Worm (Caenorhabditis elegans) whole organism, L1 larva: ENCODE measurements around the gene F26G1.3.

Experiments
- C04F5.9 ChIP-seq: sonication (generic microtip); optimal IDR thresholded peaks from 2 replicates; lab custom pipeline; 2016; ENCODE audit warnings: missing genetic modification characterization, missing compliant biosample characterization
- F16B12.6 ChIP-seq: fragments of 150-350 bp; optimal IDR thresholded peaks from 2 replicates; lab custom pipeline; 2014; ENCODE audit warnings: missing biosample characterization, missing genetic modification characterization
- blmp-1 ChIP-seq: fragments of 150-350 bp; optimal IDR thresholded peaks from 2 replicates; lab custom pipeline; 2014; ENCODE audit warnings: missing biosample characterization, missing genetic modification characterization
- ceh-8 ChIP-seq: fragments of 200-800 bp; sonication (Bioruptor generic); optimal IDR thresholded peaks from 2 replicates; lab custom pipeline; 2018; ENCODE audit warnings: mild to moderate bottlenecking, missing genetic modification characterization, moderate library complexity, missing compliant biosample characterization
- ceh-88 ChIP-seq: fragments of 200-800 bp; sonication (Bioruptor generic); IDR thresholded peaks from 2 replicates; pipeline ENCODE4 v1.3.6; 2022; ENCODE audit warnings: missing genetic modification characterization, missing compliant biosample characterization
- ceh-90 ChIP-seq: sonication (generic microtip); optimal IDR thresholded peaks from 2 replicates; lab custom pipeline; 2016; ENCODE audit warnings: missing genetic modification characterization, missing compliant biosample characterization
- ces-1 ChIP-seq: fragments of 150-350 bp; optimal IDR thresholded peaks from 2 replicates; lab custom pipeline; 2014; ENCODE audit warnings: missing biosample characterization, missing genetic modification reagents, missing genetic modification characterization
- dsc-1 ChIP-seq: sonication (generic microtip); optimal IDR thresholded peaks from 2 replicates; lab custom pipeline; 2016; ENCODE audit warnings: mild to moderate bottlenecking, missing genetic modification characterization, missing compliant biosample characterization
- efl-1 ChIP-seq, 4 experiments: fragments of 150-350 bp; optimal IDR thresholded peaks in 3 of 4; peaks in 1 of 4; 1 replicate in 1 of 4; 2 replicates in 3 of 4; lab custom pipeline; 2014; ENCODE audit warnings: missing biosample characterization in 2 of 4, missing genetic modification characterization in 2 of 4, missing genetic modification reagents in 2 of 4
- efl-3 ChIP-seq: fragments of 200-800 bp; sonication (Bioruptor generic); optimal IDR thresholded peaks from 2 replicates; lab custom pipeline; 2018; ENCODE audit warnings: mild to moderate bottlenecking, missing genetic modification characterization, missing compliant biosample characterization
- egl-13 ChIP-seq: sonication (generic microtip); optimal IDR thresholded peaks from 2 replicates; lab custom pipeline; 2016; ENCODE audit warnings: missing genotype, missing genetic modification reagents, missing genetic modification characterization, missing compliant biosample characterization
- egl-27 ChIP-seq, 2 experiments: fragments of 150-350 bp in 1 of 2; sonication (generic microtip); optimal IDR thresholded peaks; 3 replicates each; lab custom pipeline; 2017 to 2018; ENCODE audit warnings: missing biosample characterization in 2 of 2, missing genetic modification characterization in 2 of 2, missing genetic modification reagents in 2 of 2
- elt-3 ChIP-seq, 6 experiments: fragments of 150-350 bp in 1 of 6; sonication (generic microtip); optimal IDR thresholded peaks; 2 replicates each; lab custom pipeline; 2017 to 2018; ENCODE audit warnings: missing biosample characterization in 6 of 6, missing genetic modification characterization in 6 of 6, inconsistent platforms in 1 of 6
- fkh-10 ChIP-seq: sonication (generic microtip); optimal IDR thresholded peaks from 2 replicates; lab custom pipeline; 2017; ENCODE audit warnings: missing biosample characterization, missing genetic modification reagents, missing genetic modification characterization
- hlh-17 ChIP-seq: fragments of 200-800 bp; sonication (Bioruptor generic); optimal IDR thresholded peaks from 2 replicates; lab custom pipeline; 2018; ENCODE audit warnings: missing genetic modification characterization, mild to moderate bottlenecking, missing compliant biosample characterization, moderate library complexity, borderline replicate concordance
- irx-1 ChIP-seq: sonication (generic microtip); optimal IDR thresholded peaks from 2 replicates; lab custom pipeline; 2016; ENCODE audit warnings: missing genetic modification characterization, missing compliant biosample characterization
- lin-14 ChIP-seq: fragments of 200-800 bp; sonication (Bioruptor generic); optimal IDR thresholded peaks from 2 replicates; lab custom pipeline; 2018; ENCODE audit warnings: mild to moderate bottlenecking, missing genetic modification characterization, moderate library complexity, missing compliant biosample characterization
- lin-35 ChIP-seq, 2 experiments: fragments of 150-350 bp; optimal IDR thresholded peaks; 2 replicates each; lab custom pipeline; 2014; ENCODE audit warnings: missing biosample characterization in 2 of 2, missing genetic modification characterization in 2 of 2, missing genetic modification reagents in 2 of 2
- lsy-2 ChIP-seq, 2 experiments: fragments of 150-350 bp; optimal IDR thresholded peaks; 2 replicates each; lab custom pipeline; 2014; ENCODE audit warnings: missing biosample characterization in 2 of 2, missing genetic modification characterization in 2 of 2
- mab-9 ChIP-seq: fragments of 200-800 bp; sonication (Bioruptor generic); IDR thresholded peaks from 2 replicates; pipeline ENCODE4 v1.3.6; 2022; ENCODE audit warnings: missing genetic modification reagents, missing genetic modification characterization, missing compliant biosample characterization
- mdl-1 ChIP-seq, 2 experiments: fragments of 150-350 bp; optimal IDR thresholded peaks; 2 replicates each; lab custom pipeline; 2014 to 2017; ENCODE audit warnings: missing biosample characterization in 2 of 2, missing genetic modification characterization in 2 of 2, inconsistent platforms in 1 of 2
- mep-1 ChIP-seq: fragments of 150-350 bp; optimal IDR thresholded peaks from 2 replicates; lab custom pipeline; 2014; ENCODE audit warnings: missing biosample characterization, missing genetic modification characterization
- nhr-11 ChIP-seq: fragments of 150-350 bp; optimal IDR thresholded peaks from 2 replicates; lab custom pipeline; 2014; ENCODE audit warnings: missing biosample characterization, missing genetic modification characterization
- nhr-20 ChIP-seq: sonication (generic microtip); optimal IDR thresholded peaks from 2 replicates; lab custom pipeline; 2016; ENCODE audit warnings: mild to moderate bottlenecking, missing genetic modification characterization, missing compliant biosample characterization
- nhr-47 ChIP-seq: sonication (generic microtip); optimal IDR thresholded peaks from 2 replicates; lab custom pipeline; 2016; ENCODE audit warnings: mild to moderate bottlenecking, missing genetic modification characterization, moderate library complexity, missing compliant biosample characterization
- nhr-71 ChIP-seq: sonication (generic microtip); optimal IDR thresholded peaks from 2 replicates; lab custom pipeline; 2016; ENCODE audit warnings: mild to moderate bottlenecking, missing genetic modification characterization, moderate library complexity, missing compliant biosample characterization
- nhr-85 ChIP-seq: sonication (generic microtip); peaks from one replicate; lab custom pipeline; 2016; ENCODE audit warnings: missing genetic modification characterization, inconsistent platforms, missing compliant biosample characterization
- pag-3 ChIP-seq: sonication (generic microtip); optimal IDR thresholded peaks from 2 replicates; lab custom pipeline; 2017; ENCODE audit warnings: missing genetic modification characterization, mild to moderate bottlenecking, missing compliant biosample characterization, antibody characterized with exemption, borderline replicate concordance; ENCODE audit not compliant: insufficient read depth
- pax-3 ChIP-seq: fragments of 200-800 bp; sonication (Bioruptor generic); optimal IDR thresholded peaks from 2 replicates; lab custom pipeline; 2018; ENCODE audit warnings: mild to moderate bottlenecking, missing genetic modification characterization, moderate library complexity, missing compliant biosample characterization
- rnt-1 ChIP-seq: sonication (generic microtip); optimal IDR thresholded peaks from 2 replicates; lab custom pipeline; 2016; ENCODE audit warnings: mild to moderate bottlenecking, missing genetic modification characterization, moderate library complexity, missing compliant biosample characterization
- skn-1 ChIP-seq: fragments of 150-350 bp; optimal IDR thresholded peaks from 2 replicates; lab custom pipeline; 2014; ENCODE audit warnings: missing biosample characterization, missing genetic modification characterization
- snpc-4 ChIP-seq: fragments of 150-350 bp; optimal IDR thresholded peaks from 2 replicates; lab custom pipeline; 2014; ENCODE audit warnings: missing biosample characterization, missing genetic modification characterization
- snu-23 ChIP-seq: sonication (generic microtip); optimal IDR thresholded peaks from 2 replicates; lab custom pipeline; 2016; ENCODE audit warnings: missing genetic modification characterization, missing compliant biosample characterization
- sox-4 ChIP-seq: sonication (generic microtip); optimal IDR thresholded peaks from 2 replicates; lab custom pipeline; 2016; ENCODE audit warnings: missing genetic modification characterization, missing compliant biosample characterization
- sptf-1 ChIP-seq: fragments of 150-350 bp; optimal IDR thresholded peaks from 2 replicates; lab custom pipeline; 2014; ENCODE audit warnings: missing biosample characterization, missing genetic modification characterization
- unc-62 ChIP-seq: fragments of 150-350 bp; optimal IDR thresholded peaks from 2 replicates; lab custom pipeline; 2014; ENCODE audit warnings: missing biosample characterization, missing genetic modification reagents, missing genetic modification characterization
- unc-98 ChIP-seq: fragments of 200-800 bp; sonication (Bioruptor generic); IDR thresholded peaks from 2 replicates; pipeline ENCODE4 v1.3.6; 2022; ENCODE audit warnings: missing genetic modification characterization, missing compliant biosample characterization
- vab-15 ChIP-seq: sonication (generic microtip); optimal IDR thresholded peaks from 2 replicates; lab custom pipeline; 2017; ENCODE audit warnings: missing genotype, mild to moderate bottlenecking, missing genetic modification characterization, missing compliant biosample characterization
- zag-1 ChIP-seq: fragments of 150-350 bp; optimal IDR thresholded peaks from 2 replicates; lab custom pipeline; 2014; ENCODE audit warnings: missing biosample characterization, missing genetic modification characterization

Gene F26G1.3

DNA sequence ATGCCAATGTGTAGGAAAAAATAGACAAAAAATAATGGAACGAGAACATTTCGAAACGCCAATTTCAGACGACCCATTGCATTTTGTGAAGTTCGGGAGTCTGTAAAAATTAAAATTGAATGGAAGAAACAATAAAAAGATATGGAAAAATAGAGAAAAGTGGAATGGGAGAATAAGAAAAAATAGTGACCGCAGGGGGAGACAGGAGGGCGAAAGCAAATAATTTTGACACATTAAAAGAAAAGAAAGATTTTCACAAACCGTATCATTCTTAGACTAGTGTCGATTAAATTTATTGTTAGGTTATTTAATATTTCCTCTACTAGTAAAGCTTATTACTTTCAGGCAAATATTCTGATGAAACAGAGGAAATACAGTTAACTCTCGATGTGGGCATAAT lies 24.7 kb upstream of the F26G1.3 start, which contains the start of gene F41C3.11:
Gene F41C3.11, minus strand, starts transcription at position 101 of the 400 bp plus-strand sequence.
- TF ChIP-seq vab-15 (tag; lab: Kevin White, UChicago) (no peak), blmp-1 (tag; lab: Kevin White, UChicago) (peak; percentile 25)

DNA sequence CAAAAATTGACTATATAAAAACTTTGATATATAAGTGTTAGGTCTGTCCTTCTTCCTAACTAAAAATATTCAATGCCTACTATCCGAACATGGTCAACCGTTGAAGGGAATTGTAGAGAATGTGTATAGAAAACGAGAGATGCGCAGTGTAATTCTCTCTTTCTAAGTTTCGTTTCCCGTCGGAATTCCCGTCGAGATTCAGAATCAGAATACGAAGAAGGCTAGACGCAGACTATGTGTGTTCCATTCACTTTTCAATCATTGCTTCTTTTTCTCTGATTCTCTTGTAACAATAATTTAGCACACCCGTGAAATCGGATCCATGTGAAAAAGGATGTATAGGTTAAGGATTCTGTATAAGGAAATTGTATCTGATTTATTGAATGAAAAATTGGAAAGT lies 24.1 kb upstream of the F26G1.3 start:
- TF ChIP-seq F16B12.6 (tag; lab: Kevin White, UChicago), result no peak
- no peak for TF ChIP-seq efl-1 (optimal IDR thresholded peaks at IDR 0.05; lab: Kevin White, UChicago)
- no peak for TF ChIP-seq efl-1 (GFP tag; optimal IDR thresholded peaks at IDR 0.05 in 1 of 2; lab: Kevin White, UChicago)
- TF ChIP-seq blmp-1 (tag; lab: Kevin White, UChicago), result peak; percentile 100
- peak in 1 of 2 experiments; percentile 11 for TF ChIP-seq lsy-2 (tag; optimal IDR thresholded peaks at IDR 0.05; lab: Kevin White, UChicago)
- TF ChIP-seq nhr-85 (tag; lab: Kevin White, UChicago), result peak; percentile 54
- peak; percentile 65 for TF ChIP-seq lin-14 (GFP tag; lab: Kevin White, UChicago)

DNA sequence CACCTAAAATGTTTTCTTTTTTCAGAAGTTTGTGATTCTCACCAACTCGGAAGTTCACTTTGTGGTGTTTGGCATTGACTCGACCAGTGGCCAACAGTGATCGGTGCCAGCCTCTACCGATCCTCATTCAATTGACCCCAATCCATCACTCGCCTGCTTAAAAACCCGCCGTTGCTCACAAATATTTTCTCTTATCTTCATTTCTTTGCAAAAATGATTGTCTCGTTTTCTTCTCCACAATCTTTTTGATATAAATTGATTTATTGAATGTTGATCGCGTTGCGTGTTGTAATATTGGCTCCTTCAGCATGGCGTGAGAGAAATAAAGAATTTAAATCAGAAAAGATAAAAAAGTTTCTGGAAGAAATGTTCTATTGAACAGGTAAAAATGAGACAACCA lies 22.0 kb upstream of the F26G1.3 start:
- TF ChIP-seq rnt-1 (tag; lab: Kevin White, UChicago) (peak; percentile 38), efl-1 (optimal IDR thresholded peaks at IDR 0.05; lab: Kevin White, UChicago) (peak in 1 of 2 experiments; percentile 12), efl-1 (GFP tag; optimal IDR thresholded peaks at IDR 0.05 in 1 of 2; lab: Kevin White, UChicago) (peak in 1 of 2 experiments; percentile 82), lsy-2 (tag; optimal IDR thresholded peaks at IDR 0.05; lab: Kevin White, UChicago) (peak; percentile 19 to 20), lin-14 (GFP tag; lab: Kevin White, UChicago) (peak; percentile 60), snu-23 (GFP tag; lab: Kevin White, UChicago) (peak; percentile 19), unc-98 (GFP tag; lab: Robert Waterston, UW) (no peak), zag-1 (tag; lab: Kevin White, UChicago) (no peak), pag-3 (tag; lab: Kevin White, UChicago) (peak; percentile 58), nhr-71 (peak; percentile 65)

DNA sequence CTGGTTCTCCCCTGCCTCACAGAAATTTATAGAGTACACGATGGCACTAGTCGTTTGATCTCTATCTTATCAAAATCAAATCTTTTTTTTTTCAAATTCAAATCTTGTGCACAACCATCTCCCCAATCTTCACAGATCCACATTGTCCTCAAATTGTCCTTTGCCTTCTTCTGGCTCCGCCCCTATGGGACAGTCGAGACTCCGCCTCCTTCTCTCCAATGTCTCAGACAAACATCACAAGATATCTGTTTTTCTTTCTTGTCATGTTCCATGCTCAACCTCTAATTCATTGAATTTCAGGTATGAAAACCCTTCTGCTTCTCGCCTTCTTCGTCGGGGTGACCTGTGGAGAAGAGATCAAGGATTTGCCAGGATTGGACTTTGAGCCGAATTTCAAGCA lies 21.2 kb upstream of the F26G1.3 start, which contains the start of gene ctsa-1.1:
Gene ctsa-1.1, plus strand, starts transcription at position 301 of the 400 bp plus-strand sequence.
- TF ChIP-seq skn-1 (tag; lab: Kevin White, UChicago), result no peak
- TF ChIP-seq egl-13 (tag; lab: Kevin White, UChicago), result no peak
- TF ChIP-seq rnt-1 (tag; lab: Kevin White, UChicago), result peak; percentile 8

DNA sequence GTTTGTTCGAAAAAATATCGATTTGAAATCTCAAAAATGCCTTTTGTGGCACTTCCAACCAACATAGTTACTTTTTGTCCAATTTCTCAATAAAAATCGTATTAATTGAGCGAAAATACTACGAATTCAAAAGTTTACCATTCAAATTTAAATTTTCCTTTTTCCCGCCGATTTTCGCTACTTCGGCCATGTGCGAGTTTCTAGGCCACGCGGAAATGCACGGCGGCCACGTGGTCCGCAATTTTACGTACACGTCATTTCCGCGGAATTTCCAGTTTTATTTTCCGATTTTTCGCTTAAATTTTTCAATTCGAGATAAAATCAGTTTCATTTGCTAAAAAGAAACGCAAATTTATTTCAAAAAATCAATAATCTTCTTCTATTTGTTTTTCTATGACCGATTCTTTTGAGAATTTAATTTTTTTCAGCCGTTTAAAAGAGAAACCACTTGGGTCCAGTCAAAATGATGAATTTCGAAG lies 18.5 kb upstream of the F26G1.3 start, which contains the start of gene eas-1:
Gene eas-1, plus strand, starts transcription at position 429 of the 479 bp plus-strand sequence.
- TF ChIP-seq lin-35 (GFP tag; optimal IDR thresholded peaks at IDR 0.05; lab: Kevin White, UChicago), result peak; percentile 96 to 97
- peak; percentile 85 for TF ChIP-seq unc-98 (GFP tag; lab: Robert Waterston, UW)
- peak; percentile 69 for TF ChIP-seq mab-9 (GFP tag; lab: Robert Waterston, UW)
- TF ChIP-seq egl-13 (tag; lab: Kevin White, UChicago), result peak; percentile 84
- TF ChIP-seq pax-3, result peak; percentile 87
- TF ChIP-seq mep-1, result peak; percentile 82
- no peak for TF ChIP-seq nhr-11 (tag; lab: Kevin White, UChicago)
- peak; percentile 92 for TF ChIP-seq nhr-47 (tag; lab: Kevin White, UChicago)
- no peak for TF ChIP-seq hlh-17 (GFP tag; lab: Kevin White, UChicago)
- TF ChIP-seq lsy-2 (tag; optimal IDR thresholded peaks at IDR 0.05; lab: Kevin White, UChicago), result peak; percentile 82 to 87
- TF ChIP-seq nhr-20, result peak; percentile 86
- TF ChIP-seq unc-62 (GFP tag; lab: Kevin White, UChicago), result no peak
- TF ChIP-seq irx-1, result peak; percentile 92
- TF ChIP-seq ceh-8 (GFP tag; lab: Kevin White, UChicago), result peak; percentile 63
- TF ChIP-seq fkh-10 (GFP tag; lab: Kevin White, UChicago), result peak; percentile 25
- no peak for TF ChIP-seq ces-1 (GFP tag; lab: Kevin White, UChicago)
- TF ChIP-seq efl-1 (optimal IDR thresholded peaks at IDR 0.05; lab: Kevin White, UChicago), result peak; percentile 97 to 100
- peak; percentile 96 to 99 for TF ChIP-seq efl-1 (GFP tag; optimal IDR thresholded peaks at IDR 0.05 in 1 of 2; lab: Kevin White, UChicago)
- TF ChIP-seq snu-23 (GFP tag; lab: Kevin White, UChicago), result peak; percentile 86
- no peak for TF ChIP-seq egl-27 (tag; optimal IDR thresholded peaks at IDR 0.05; lab: Kevin White, UChicago)
- peak; percentile 86 for TF ChIP-seq dsc-1
- TF ChIP-seq efl-3 (GFP tag; lab: Kevin White, UChicago), result peak; percentile 29
- TF ChIP-seq elt-3 (tag; optimal IDR thresholded peaks at IDR 0.05; lab: Kevin White, UChicago), result peak in 3 of 6 experiments; percentile 1 to 79 (median 19)
- TF ChIP-seq sox-4 (tag; lab: Kevin White, UChicago), result peak; percentile 87
- peak; percentile 20 to 88 for TF ChIP-seq mdl-1 (tag; optimal IDR thresholded peaks at IDR 0.05; lab: Kevin White, UChicago)
- TF ChIP-seq ceh-88, result peak; percentile 57; the same call in 1 of the 2 replicates
- TF ChIP-seq C04F5.9 (tag; lab: Kevin White, UChicago), result peak; percentile 78
- peak; percentile 93 for TF ChIP-seq ceh-90 (tag; lab: Kevin White, UChicago)
- no peak for TF ChIP-seq sptf-1 (tag; lab: Kevin White, UChicago)
- TF ChIP-seq zag-1 (tag; lab: Kevin White, UChicago), result no peak
- TF ChIP-seq blmp-1 (tag; lab: Kevin White, UChicago), result peak; percentile 73
- TF ChIP-seq snpc-4, result peak; percentile 67
